Worm (Caenorhabditis elegans): ENCODE measurements around the gene fbxa-209.

The fbxa-209 gene

ce11 chrV:15431322-15432052 is 4.6 kb upstream of the fbxa-209 start:
- TF ChIP-seq tab-1 (GFP tag; IDR thresholded peaks at IDR 0.05): no peak

DNA sequence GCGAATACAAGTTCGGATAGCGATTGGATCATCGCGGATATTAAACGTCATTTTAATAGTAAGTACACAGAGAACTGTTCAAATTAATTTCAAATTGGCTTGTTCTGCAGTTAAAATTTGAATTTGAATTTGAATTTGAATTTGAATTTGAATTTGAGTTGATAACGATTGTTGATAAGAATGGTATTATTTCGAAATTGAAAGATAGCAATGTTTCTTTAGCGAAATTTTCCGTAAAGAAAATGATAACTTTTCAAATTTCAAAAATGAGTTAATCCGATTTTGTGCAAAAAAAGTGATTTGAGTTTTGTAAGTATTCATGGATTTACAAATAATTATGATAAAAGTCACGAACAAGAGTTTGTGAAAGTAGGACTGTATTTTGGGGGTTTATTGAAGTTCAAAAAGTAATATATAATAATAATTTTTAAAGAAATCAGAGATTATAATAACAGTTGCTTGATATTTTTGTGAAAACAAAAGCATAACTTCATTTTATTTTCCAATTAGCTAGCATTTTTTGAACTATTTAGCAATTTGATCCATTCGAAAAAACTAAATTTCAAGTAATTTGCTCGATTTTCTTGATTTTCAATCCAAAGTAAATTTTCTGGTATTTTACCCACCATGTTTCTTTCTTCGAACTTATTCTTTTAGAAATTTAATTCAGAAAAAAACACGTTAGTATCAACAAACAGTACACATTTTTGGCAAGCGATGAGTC is 1.3 kb downstream of the fbxa-209 start, which contains the start of gene Y36E3A.2:
TSS of gene Y36E3A.2 (plus strand) at position 674 of the 724 bp plus-strand sequence.
- TF ChIP-seq T22C8.4 (GFP tag; IDR thresholded peaks at IDR 0.05) (no peak), tab-1 (GFP tag; IDR thresholded peaks at IDR 0.05) (no peak), ztf-23 (GFP tag; IDR thresholded peaks at IDR 0.05) (no peak), ref-1 (GFP tag; conservative IDR thresholded peaks at IDR 0.05) (no peak), klf-2 (GFP tag; conservative IDR thresholded peaks at IDR 0.05) (no peak), flt-1 (GFP tag; IDR thresholded peaks at IDR 0.05) (no peak), ztf-29 (GFP tag; IDR thresholded peaks at IDR 0.05) (no peak), cog-1 (tag; optimal IDR thresholded peaks at IDR 0.05) (no peak), med-1 (GFP tag; optimal IDR thresholded peaks at IDR 0.05; ENCODE audit: insufficient read depth) (no peak)

ce11 chrV:15423601-15424000 is 3.2 kb downstream of the fbxa-209 start, which contains the start of gene fbxa-104:
fbxa-104 (minus strand) TSS chrV:15423683.
- no peak for TF ChIP-seq med-1 (GFP tag; optimal IDR thresholded peaks at IDR 0.05; ENCODE audit: insufficient read depth)
- no peak for TF ChIP-seq T22C8.4 (GFP tag; IDR thresholded peaks at IDR 0.05)
- TF ChIP-seq tab-1 (GFP tag; IDR thresholded peaks at IDR 0.05): no peak
- TF ChIP-seq flt-1 (GFP tag; IDR thresholded peaks at IDR 0.05): no peak

DNA sequence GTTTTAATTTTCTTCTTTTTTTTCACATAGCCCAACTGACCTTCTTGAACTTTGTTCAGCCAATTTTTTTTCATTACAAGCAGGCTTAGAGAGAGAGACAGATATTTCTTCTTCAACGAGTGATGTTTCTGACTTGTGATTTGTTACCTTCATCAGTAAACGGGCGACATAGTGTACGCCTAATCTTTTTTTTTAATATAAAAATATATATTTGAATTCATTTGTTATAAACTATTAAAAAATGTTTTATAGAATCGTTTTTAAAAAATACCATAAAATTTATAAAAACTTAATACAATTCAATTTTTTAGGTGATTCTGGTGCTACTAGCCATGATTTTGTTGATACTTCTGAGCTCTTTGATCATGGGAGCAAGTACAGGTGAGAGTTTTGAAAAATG is 9.0 kb downstream of the fbxa-209 start, which contains the start of gene T06E6.10:
TSS of gene T06E6.10 (plus strand) at position 301 of the 400 bp plus-strand sequence.
- TF ChIP-seq T22C8.4 (GFP tag; IDR thresholded peaks at IDR 0.05) (no peak), klf-2 (GFP tag; conservative IDR thresholded peaks at IDR 0.05) (no peak), tab-1 (GFP tag; IDR thresholded peaks at IDR 0.05) (no peak), ztf-23 (GFP tag; IDR thresholded peaks at IDR 0.05) (no peak), flt-1 (GFP tag; IDR thresholded peaks at IDR 0.05) (no peak), ztf-29 (GFP tag; IDR thresholded peaks at IDR 0.05) (no peak), med-1 (GFP tag; optimal IDR thresholded peaks at IDR 0.05; ENCODE audit: insufficient read depth) (no peak), cog-1 (tag; optimal IDR thresholded peaks at IDR 0.05) (no peak), ref-1 (GFP tag; conservative IDR thresholded peaks at IDR 0.05) (no peak)

ce11 chrV:15415951-15416350 is 10.9 kb downstream of the fbxa-209 start, which contains the start of gene srh-265:
srh-265 (plus strand) TSS chrV:15416251.
- no peak for TF ChIP-seq ztf-29 (GFP tag; IDR thresholded peaks at IDR 0.05)
- TF ChIP-seq ref-1 (GFP tag; conservative IDR thresholded peaks at IDR 0.05): no peak
- TF ChIP-seq T22C8.4 (GFP tag; IDR thresholded peaks at IDR 0.05): no peak
- TF ChIP-seq cog-1 (tag; optimal IDR thresholded peaks at IDR 0.05): no peak
- no peak for TF ChIP-seq ztf-23 (GFP tag; IDR thresholded peaks at IDR 0.05)
- no peak for TF ChIP-seq med-1 (GFP tag; optimal IDR thresholded peaks at IDR 0.05; ENCODE audit: insufficient read depth)
- TF ChIP-seq klf-2 (GFP tag; conservative IDR thresholded peaks at IDR 0.05): no peak
- TF ChIP-seq tab-1 (GFP tag; IDR thresholded peaks at IDR 0.05): no peak
- no peak for TF ChIP-seq flt-1 (GFP tag; IDR thresholded peaks at IDR 0.05)

DNA sequence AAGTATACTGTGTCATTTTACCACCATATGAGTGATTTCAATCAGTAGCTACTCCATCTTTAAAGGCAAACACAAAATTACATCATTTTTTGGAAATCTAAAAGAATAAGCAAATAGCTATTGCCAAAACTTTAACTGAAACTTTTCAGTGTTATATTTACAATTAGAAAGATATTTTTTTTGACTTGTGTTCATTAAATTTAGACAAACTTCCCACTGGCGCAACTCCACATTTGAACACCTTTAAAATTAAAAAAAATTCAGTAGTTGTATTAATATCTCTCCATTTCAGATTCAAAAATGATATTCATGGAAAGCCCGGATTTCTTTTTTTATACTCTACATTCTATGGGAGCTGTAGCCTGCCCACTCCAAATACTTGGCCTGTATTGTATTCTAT is 13.0 kb downstream of the fbxa-209 start, which contains the start of gene srh-264:
TSS of gene srh-264 (plus strand) at position 301 of the 400 bp plus-strand sequence.
- TF ChIP-seq ref-1 (GFP tag; conservative IDR thresholded peaks at IDR 0.05): no peak
- no peak for TF ChIP-seq med-1 (GFP tag; optimal IDR thresholded peaks at IDR 0.05; ENCODE audit: insufficient read depth)
- TF ChIP-seq cog-1 (tag; optimal IDR thresholded peaks at IDR 0.05): no peak
- TF ChIP-seq flt-1 (GFP tag; IDR thresholded peaks at IDR 0.05): no peak
- TF ChIP-seq tab-1 (GFP tag; IDR thresholded peaks at IDR 0.05): no peak
- no peak for TF ChIP-seq ztf-23 (GFP tag; IDR thresholded peaks at IDR 0.05)
- TF ChIP-seq klf-2 (GFP tag; conservative IDR thresholded peaks at IDR 0.05): no peak
- no peak for TF ChIP-seq T22C8.4 (GFP tag; IDR thresholded peaks at IDR 0.05)
- no peak for TF ChIP-seq ztf-29 (GFP tag; IDR thresholded peaks at IDR 0.05)

- TF ChIP-seq tab-1 (GFP tag; IDR thresholded peaks at IDR 0.05) (no peak), T22C8.4 (GFP tag; IDR thresholded peaks at IDR 0.05) (no peak), klf-2 (GFP tag; conservative IDR thresholded peaks at IDR 0.05) (no peak), ztf-29 (GFP tag; IDR thresholded peaks at IDR 0.05) (no peak), ref-1 (GFP tag; conservative IDR thresholded peaks at IDR 0.05) (no peak), cog-1 (tag; optimal IDR thresholded peaks at IDR 0.05) (no peak), med-1 (GFP tag; optimal IDR thresholded peaks at IDR 0.05; ENCODE audit: insufficient read depth) (no peak), ztf-23 (GFP tag; IDR thresholded peaks at IDR 0.05) (no peak), flt-1 (GFP tag; IDR thresholded peaks at IDR 0.05) (no peak)
Measured at ce11 chrV:15412625-15413024, 14.2 kb downstream of the fbxa-209 start, which contains the start of gene srbc-63. srbc-63 (minus strand) TSS chrV:15412725.

DNA sequence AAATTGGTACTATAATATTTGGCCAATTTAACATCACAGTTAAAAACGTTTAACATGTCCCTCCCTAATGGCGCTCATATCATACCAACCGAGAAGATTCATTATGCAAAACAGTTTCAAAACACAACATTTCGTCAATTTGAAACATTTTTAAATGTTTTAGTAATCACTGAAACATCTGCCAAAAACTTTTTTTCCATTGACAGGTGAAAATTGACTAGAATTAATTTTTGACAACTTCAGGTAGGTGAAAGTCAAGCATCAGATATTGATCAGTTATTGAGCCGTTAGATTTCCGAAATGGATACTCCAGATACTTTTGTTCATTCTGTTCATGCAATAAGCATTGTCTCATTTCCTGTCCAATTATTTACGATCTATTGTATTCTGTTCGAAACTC is 19.9 kb downstream of the fbxa-209 start, which contains the start of gene srh-257:
TSS of gene srh-257 (plus strand) at position 301 of the 400 bp plus-strand sequence.
- TF ChIP-seq T22C8.4 (GFP tag; IDR thresholded peaks at IDR 0.05): no peak
- no peak for TF ChIP-seq med-1 (GFP tag; optimal IDR thresholded peaks at IDR 0.05; ENCODE audit: insufficient read depth)
- no peak for TF ChIP-seq ztf-23 (GFP tag; IDR thresholded peaks at IDR 0.05)
- TF ChIP-seq ztf-29 (GFP tag; IDR thresholded peaks at IDR 0.05): no peak
- no peak for TF ChIP-seq flt-1 (GFP tag; IDR thresholded peaks at IDR 0.05)
- no peak for TF ChIP-seq cog-1 (tag; optimal IDR thresholded peaks at IDR 0.05)
- no peak for TF ChIP-seq ref-1 (GFP tag; conservative IDR thresholded peaks at IDR 0.05)
- TF ChIP-seq tab-1 (GFP tag; IDR thresholded peaks at IDR 0.05): no peak
- TF ChIP-seq klf-2 (GFP tag; conservative IDR thresholded peaks at IDR 0.05): no peak

ce11 chrV:15404859-15405258 is 22.0 kb downstream of the fbxa-209 start, which contains the start of gene srh-258:
srh-258 (plus strand) TSS chrV:15405159.
- no peak for TF ChIP-seq cog-1 (tag; optimal IDR thresholded peaks at IDR 0.05)
- no peak for TF ChIP-seq tab-1 (GFP tag; IDR thresholded peaks at IDR 0.05)
- TF ChIP-seq ref-1 (GFP tag; conservative IDR thresholded peaks at IDR 0.05): no peak
- TF ChIP-seq flt-1 (GFP tag; IDR thresholded peaks at IDR 0.05): no peak
- no peak for TF ChIP-seq med-1 (GFP tag; optimal IDR thresholded peaks at IDR 0.05; ENCODE audit: insufficient read depth)
- TF ChIP-seq T22C8.4 (GFP tag; IDR thresholded peaks at IDR 0.05): no peak
- no peak for TF ChIP-seq ztf-23 (GFP tag; IDR thresholded peaks at IDR 0.05)
- TF ChIP-seq klf-2 (GFP tag; conservative IDR thresholded peaks at IDR 0.05): no peak
- TF ChIP-seq ztf-29 (GFP tag; IDR thresholded peaks at IDR 0.05): no peak

All from whole organism, midembryonic.